Worm (Caenorhabditis elegans) whole organism, mixed stage, embryonic: ENCODE data around the gene Y54G2A.32.

ENCODE experiments used
- M03D4.4 ChIP-seq: sonication (generic microtip); optimal IDR thresholded peaks from 2 replicates; lab custom pipeline; 2017; ENCODE audit warnings: mild to moderate bottlenecking, missing genetic modification characterization, missing compliant biosample characterization
- bed-3 ChIP-seq: fragments of 200-800 bp; sonication (Bioruptor generic); optimal IDR thresholded peaks from 3 replicates; lab custom pipeline; 2018; ENCODE audit warnings: mild to moderate bottlenecking, missing genetic modification characterization, moderate library complexity, missing compliant biosample characterization
- blmp-1 ChIP-seq: fragments of 150-350 bp; optimal IDR thresholded peaks from 2 replicates; lab custom pipeline; 2014; ENCODE audit warnings: missing biosample characterization, missing genetic modification characterization
- ceh-39 ChIP-seq: fragments of 150-350 bp; optimal IDR thresholded peaks from 2 replicates; lab custom pipeline; 2014; ENCODE audit warnings: missing biosample characterization, missing genetic modification characterization
- ceh-43 ChIP-seq: fragments of 200-800 bp; sonication (Bioruptor generic); optimal IDR thresholded peaks from 2 replicates; lab custom pipeline; 2018; ENCODE audit warnings: mild to moderate bottlenecking, missing genetic modification characterization, moderate library complexity, missing compliant biosample characterization
- ceh-83 ChIP-seq: fragments of 200-800 bp; sonication (Bioruptor generic); optimal IDR thresholded peaks from 2 replicates; lab custom pipeline; 2018; ENCODE audit warnings: mild to moderate bottlenecking, missing genetic modification characterization, missing compliant biosample characterization
- cnd-1 ChIP-seq: fragments of 200-800 bp; sonication (Bioruptor generic); optimal IDR thresholded peaks from 2 replicates; lab custom pipeline; 2018; ENCODE audit warnings: mild to moderate bottlenecking, missing genetic modification characterization, missing compliant biosample characterization
- drap-1 ChIP-seq: fragments of 200-800 bp; sonication (Bioruptor generic); optimal IDR thresholded peaks from 3 replicates; lab custom pipeline; 2018; ENCODE audit warnings: mild to moderate bottlenecking, missing genetic modification characterization, missing compliant biosample characterization
- elt-1 ChIP-seq: sonication (generic microtip); optimal IDR thresholded peaks from 2 replicates; lab custom pipeline; 2017; ENCODE audit warnings: missing genetic modification characterization, mild to moderate bottlenecking, missing compliant biosample characterization, antibody characterized with exemption, moderate library complexity, borderline replicate concordance; ENCODE audit not compliant: insufficient read depth
- elt-3 ChIP-seq: fragments of 150-350 bp; optimal IDR thresholded peaks from 2 replicates; lab custom pipeline; 2014; ENCODE audit warnings: missing biosample characterization, missing genetic modification characterization
- flh-1 ChIP-seq: fragments of 200-800 bp; sonication (Bioruptor generic); optimal IDR thresholded peaks from 2 replicates; lab custom pipeline; 2018; ENCODE audit warnings: mild to moderate bottlenecking, missing genetic modification characterization, moderate library complexity, missing compliant biosample characterization
- ham-2 ChIP-seq: fragments of 200-800 bp; sonication (Bioruptor generic); optimal IDR thresholded peaks from 2 replicates; lab custom pipeline; 2018; ENCODE audit warnings: mild to moderate bottlenecking, missing genetic modification characterization, missing compliant biosample characterization
- hlh-1 ChIP-seq: fragments of 150-350 bp; optimal IDR thresholded peaks from 2 replicates; lab custom pipeline; 2014; ENCODE audit warnings: missing biosample characterization, missing genetic modification reagents, missing genetic modification characterization
- lin-13 ChIP-seq: fragments of 150-350 bp; optimal IDR thresholded peaks from 2 replicates; lab custom pipeline; 2014; ENCODE audit warnings: missing biosample characterization, missing genetic modification characterization
- lsy-2 ChIP-seq: fragments of 150-350 bp; optimal IDR thresholded peaks from 2 replicates; lab custom pipeline; 2014; ENCODE audit warnings: missing biosample characterization, missing genetic modification characterization
- mab-5 ChIP-seq: fragments of 150-350 bp; optimal IDR thresholded peaks from 2 replicates; lab custom pipeline; 2014; ENCODE audit warnings: missing biosample characterization, missing genetic modification characterization
- mls-2 ChIP-seq: sonication (generic microtip); optimal IDR thresholded peaks from 2 replicates; lab custom pipeline; 2016; ENCODE audit warnings: mild to moderate bottlenecking, missing genetic modification characterization, moderate library complexity, missing compliant biosample characterization
- nhr-12 ChIP-seq: fragments of 150-350 bp; optimal IDR thresholded peaks from 2 replicates; lab custom pipeline; 2014; ENCODE audit warnings: missing biosample characterization, missing genetic modification characterization
- nhr-2 ChIP-seq: fragments of 150-350 bp; optimal IDR thresholded peaks from 2 replicates; lab custom pipeline; 2014; ENCODE audit warnings: missing biosample characterization, missing genetic modification characterization
- nhr-237 ChIP-seq: fragments of 150-350 bp; optimal IDR thresholded peaks from 2 replicates; lab custom pipeline; 2014; ENCODE audit warnings: missing biosample characterization, missing genetic modification characterization
- nhr-28 ChIP-seq: fragments of 150-350 bp; optimal IDR thresholded peaks from 2 replicates; lab custom pipeline; 2014; ENCODE audit warnings: missing biosample characterization, missing genetic modification characterization
- nhr-76 ChIP-seq: sonication (generic microtip); optimal IDR thresholded peaks from 2 replicates; lab custom pipeline; 2017; ENCODE audit warnings: missing biosample characterization, missing genetic modification characterization
- pha-4 ChIP-seq: fragments of 150-350 bp; optimal IDR thresholded peaks from 2 replicates; lab custom pipeline; 2018; ENCODE audit warnings: missing biosample characterization, missing genetic modification reagents, missing genetic modification characterization
- sem-2 ChIP-seq: fragments of 200-800 bp; sonication (Bioruptor generic); optimal IDR thresholded peaks from 2 replicates; lab custom pipeline; 2018; ENCODE audit warnings: mild to moderate bottlenecking, missing genetic modification characterization, missing compliant biosample characterization
- snpc-4 ChIP-seq: fragments of 150-350 bp; optimal IDR thresholded peaks from 2 replicates; lab custom pipeline; 2014; ENCODE audit warnings: missing biosample characterization, missing genetic modification characterization
- sptf-1 ChIP-seq: sonication (generic microtip); optimal IDR thresholded peaks from 2 replicates; lab custom pipeline; 2017; ENCODE audit warnings: mild to moderate bottlenecking, missing genetic modification characterization, moderate library complexity, missing compliant biosample characterization
- tbx-8 ChIP-seq: fragments of 200-800 bp; sonication (Bioruptor generic); optimal IDR thresholded peaks from 2 replicates; lab custom pipeline; 2018; ENCODE audit warnings: mild to moderate bottlenecking, missing genetic modification characterization, moderate library complexity, missing compliant biosample characterization
- unc-120 ChIP-seq: sonication (generic microtip); optimal IDR thresholded peaks from 2 replicates; lab custom pipeline; 2017; ENCODE audit warnings: missing genetic modification characterization, missing compliant biosample characterization; ENCODE audit not compliant: poor library complexity, severe bottlenecking
- unc-39 ChIP-seq: fragments of 150-350 bp; optimal IDR thresholded peaks from 2 replicates; lab custom pipeline; 2014; ENCODE audit warnings: missing biosample characterization, missing genetic modification characterization
- zip-8 ChIP-seq: fragments of 150-350 bp; optimal IDR thresholded peaks from 2 replicates; lab custom pipeline; 2014; ENCODE audit warnings: missing biosample characterization, missing genetic modification characterization
- ztf-11 ChIP-seq: fragments of 150-350 bp; optimal IDR thresholded peaks from 2 replicates; lab custom pipeline; 2014; ENCODE audit warnings: missing biosample characterization, missing genetic modification characterization

Gene Y54G2A.32

ce11 chrIV:2817038-2817437 is 13.3 kb downstream of the Y54G2A.32 start:
- TF ChIP-seq M03D4.4 (tag; lab: Kevin White, UChicago), result no peak
- TF ChIP-seq elt-3 (tag; lab: Kevin White, UChicago), result no peak
- no peak for TF ChIP-seq mab-5
- TF ChIP-seq tbx-8 (GFP tag; lab: Kevin White, UChicago), result no peak
- TF ChIP-seq nhr-237 (tag; lab: Kevin White, UChicago), result no peak
- TF ChIP-seq drap-1 (GFP tag; lab: Kevin White, UChicago), result no peak
- no peak for TF ChIP-seq pha-4
- no peak for TF ChIP-seq sptf-1 (tag; lab: Kevin White, UChicago)
- no peak for TF ChIP-seq hlh-1 (tag; lab: Kevin White, UChicago)
- no peak for TF ChIP-seq ceh-83 (GFP tag; lab: Kevin White, UChicago)
- TF ChIP-seq ztf-11, result no peak
- no peak for TF ChIP-seq nhr-2 (tag; lab: Kevin White, UChicago)
- TF ChIP-seq cnd-1, result no peak
- no peak for TF ChIP-seq nhr-12
- no peak for TF ChIP-seq sem-2 (GFP tag; lab: Kevin White, UChicago)
- no peak for TF ChIP-seq unc-39
- no peak for TF ChIP-seq bed-3 (GFP tag; lab: Kevin White, UChicago)
- TF ChIP-seq nhr-28 (tag; lab: Kevin White, UChicago), result no peak

- TF ChIP-seq lsy-2 (tag; lab: Kevin White, UChicago) (no peak), elt-1 (no peak), tbx-8 (GFP tag; lab: Kevin White, UChicago) (no peak), sem-2 (GFP tag; lab: Kevin White, UChicago) (no peak), drap-1 (GFP tag; lab: Kevin White, UChicago) (no peak), nhr-237 (tag; lab: Kevin White, UChicago) (no peak), mls-2 (tag; lab: Kevin White, UChicago) (no peak), flh-1 (no peak), lin-13 (no peak), zip-8 (tag; lab: Kevin White, UChicago) (no peak), hlh-1 (tag; lab: Kevin White, UChicago) (no peak), ceh-43 (GFP tag; lab: Kevin White, UChicago) (no peak), pha-4 (no peak), unc-120 (tag; lab: Kevin White, UChicago) (no peak), blmp-1 (tag; lab: Kevin White, UChicago) (no peak), elt-3 (tag; lab: Kevin White, UChicago) (no peak), unc-39 (no peak), mab-5 (no peak)
Observed at ce11 chrIV:2819633-2820032, 15.9 kb downstream of the Y54G2A.32 start, which contains the start of gene Y54G2A.13. TSS of gene Y54G2A.13 (minus strand) at chrIV:2819733.

ce11 chrIV:2820408-2820807 is 16.7 kb downstream of the Y54G2A.32 start, which contains the start of gene Y54G2A.37:
TSS of gene Y54G2A.37 (plus strand) at chrIV:2820708.
- TF ChIP-seq snpc-4 (tag; lab: Kevin White, UChicago) (no peak), ztf-11 (no peak), sem-2 (GFP tag; lab: Kevin White, UChicago) (no peak), nhr-76 (tag; lab: Kevin White, UChicago) (no peak), elt-1 (no peak), ceh-39 (tag; lab: Kevin White, UChicago) (no peak), tbx-8 (GFP tag; lab: Kevin White, UChicago) (no peak), unc-120 (tag; lab: Kevin White, UChicago) (no peak), M03D4.4 (tag; lab: Kevin White, UChicago) (no peak), hlh-1 (tag; lab: Kevin White, UChicago) (no peak), cnd-1 (no peak), nhr-12 (no peak), nhr-2 (tag; lab: Kevin White, UChicago) (no peak), mls-2 (tag; lab: Kevin White, UChicago) (no peak), nhr-237 (tag; lab: Kevin White, UChicago) (no peak), bed-3 (GFP tag; lab: Kevin White, UChicago) (no peak), nhr-28 (tag; lab: Kevin White, UChicago) (no peak), ceh-83 (GFP tag; lab: Kevin White, UChicago) (no peak)

- TF ChIP-seq nhr-2 (tag; lab: Kevin White, UChicago) (no peak), snpc-4 (tag; lab: Kevin White, UChicago) (no peak), mab-5 (no peak), nhr-12 (no peak), cnd-1 (no peak), ham-2 (no peak), ztf-11 (no peak), flh-1 (no peak), bed-3 (GFP tag; lab: Kevin White, UChicago) (no peak)
Observed at ce11 chrIV:2823446-2823845, 19.7 kb downstream of the Y54G2A.32 start, which contains the start of gene clec-80. TSS of gene clec-80 (plus strand) at chrIV:2823746.
